Worm (Caenorhabditis elegans) whole organism, L4 larva: ENCODE data around the gene Y113G7B.11.

Source experiments
- T26A8.4 ChIP-seq: fragments of 200-800 bp; sonication (Bioruptor generic); IDR thresholded peaks from 2 replicates; pipeline ENCODE4 v1.3.6; 2022; ENCODE audit warnings: missing genetic modification characterization, missing compliant biosample characterization
- Y105C5A.15 ChIP-seq: fragments of 200-800 bp; sonication (Bioruptor generic); IDR thresholded peaks from 2 replicates; pipeline ENCODE4 v1.3.6; 2022; ENCODE audit warnings: missing genetic modification characterization, missing compliant biosample characterization
- Y75B8A.6 ChIP-seq: fragments of 200-800 bp; sonication (Bioruptor generic); IDR thresholded peaks from 2 replicates; pipeline ENCODE4 v1.3.6; 2022; ENCODE audit warnings: missing genetic modification reagents, missing genetic modification characterization, missing compliant biosample characterization
- aha-1 ChIP-seq: fragments of 150-350 bp; peaks from one replicate; lab custom pipeline; 2014; ENCODE audit warnings: missing biosample characterization, missing genetic modification characterization
- aly-2 ChIP-seq: sonication (generic microtip); optimal IDR thresholded peaks from 2 replicates; lab custom pipeline; 2018; ENCODE audit warnings: missing biosample characterization, missing genetic modification characterization
- ama-1 ChIP-seq: fragments of 150-350 bp; optimal IDR thresholded peaks from 2 replicates; lab custom pipeline; 2014; ENCODE audit warnings: inconsistent platforms, mixed read lengths
- attf-4 ChIP-seq: sonication (generic microtip); optimal IDR thresholded peaks from 3 replicates; lab custom pipeline; 2017; ENCODE audit warnings: missing biosample characterization, missing genetic modification characterization
- ceh-20 ChIP-seq: fragments of 200-800 bp; sonication (Bioruptor generic); IDR thresholded peaks from 2 replicates; pipeline ENCODE4 v1.3.6; 2022; ENCODE audit warnings: missing genetic modification reagents, missing genetic modification characterization, missing compliant biosample characterization
- ceh-62 ChIP-seq: sonication (generic microtip); optimal IDR thresholded peaks from 2 replicates; lab custom pipeline; 2017; ENCODE audit warnings: missing biosample characterization, missing genetic modification characterization
- ceh-82 ChIP-seq: sonication (generic microtip); optimal IDR thresholded peaks from 2 replicates; lab custom pipeline; 2017; ENCODE audit warnings: missing biosample characterization, missing genetic modification characterization
- ctbp-1 ChIP-seq: fragments of 200-800 bp; sonication (Bioruptor generic); IDR thresholded peaks from 2 replicates; pipeline ENCODE4 v1.3.6; 2022; ENCODE audit warnings: missing genetic modification reagents, missing genetic modification characterization, missing compliant biosample characterization
- daf-16 ChIP-seq, 3 experiments: sonication (generic microtip); optimal IDR thresholded peaks; 2 replicates each; lab custom pipeline; 2016 to 2017; ENCODE audit warnings: missing genetic modification characterization in 3 of 3, missing genetic modification reagents in 3 of 3, mild to moderate bottlenecking in 2 of 3, missing compliant biosample characterization in 2 of 3, missing biosample characterization in 1 of 3, moderate library complexity in 1 of 3
- dmd-9 ChIP-seq: fragments of 200-800 bp; sonication (Bioruptor generic); IDR thresholded peaks from 2 replicates; pipeline ENCODE4 v1.3.6; 2022; ENCODE audit warnings: missing genetic modification reagents, missing genetic modification characterization, missing compliant biosample characterization
- dpl-1 ChIP-seq: fragments of 150-350 bp; optimal IDR thresholded peaks from 2 replicates; lab custom pipeline; 2014; ENCODE audit warnings: missing biosample characterization, missing genetic modification reagents, missing genetic modification characterization
- dve-1 ChIP-seq: sonication (generic microtip); optimal IDR thresholded peaks from 2 replicates; lab custom pipeline; 2017; ENCODE audit warnings: antibody characterized with exemption, mild to moderate bottlenecking, missing genetic modification characterization, missing compliant biosample characterization; ENCODE audit not compliant: insufficient read depth
- hlh-11 ChIP-seq: fragments of 200-800 bp; sonication (Bioruptor generic); optimal IDR thresholded peaks from 2 replicates; lab custom pipeline; 2018; ENCODE audit warnings: mild to moderate bottlenecking, missing genetic modification characterization, missing compliant biosample characterization
- hlh-30 ChIP-seq: sonication (generic microtip); optimal IDR thresholded peaks from 2 replicates; lab custom pipeline; 2017; ENCODE audit warnings: antibody characterized with exemption, mild to moderate bottlenecking, missing genetic modification characterization, missing compliant biosample characterization; ENCODE audit not compliant: insufficient read depth
- hmg-1.1 ChIP-seq: fragments of 200-800 bp; sonication (Bioruptor generic); IDR thresholded peaks from 2 replicates; pipeline ENCODE4 v1.3.6; 2022; ENCODE audit warnings: missing genetic modification reagents, missing genetic modification characterization, missing compliant biosample characterization
- lim-7 ChIP-seq: fragments of 200-800 bp; sonication (Bioruptor generic); IDR thresholded peaks from 2 replicates; pipeline ENCODE4 v1.3.6; 2022; ENCODE audit warnings: missing genetic modification characterization, missing compliant biosample characterization
- lin-13 ChIP-seq: fragments of 150-350 bp; optimal IDR thresholded peaks from 2 replicates; lab custom pipeline; 2014; ENCODE audit warnings: missing biosample characterization, missing genetic modification reagents, missing genetic modification characterization
- lin-15B ChIP-seq: fragments of 150-350 bp; sonication (generic microtip); optimal IDR thresholded peaks from 3 replicates; lab custom pipeline; 2014; ENCODE audit warnings: missing biosample characterization, missing genetic modification characterization
- lir-3 ChIP-seq: sonication (generic microtip); optimal IDR thresholded peaks from 2 replicates; lab custom pipeline; 2016; ENCODE audit warnings: mild to moderate bottlenecking, missing genetic modification characterization, missing compliant biosample characterization
- lsy-2 ChIP-seq, 2 experiments: fragments of 150-350 bp in 1 of 2; sonication (generic microtip) in 1 of 2; optimal IDR thresholded peaks; 2 replicates each; lab custom pipeline; 2014 to 2017; ENCODE audit warnings: missing biosample characterization in 2 of 2, missing genetic modification characterization in 2 of 2
- mdl-1 ChIP-seq, 2 experiments: fragments of 150-350 bp in 1 of 2; sonication (generic microtip) in 1 of 2; optimal IDR thresholded peaks; 2 replicates each; lab custom pipeline; 2014 to 2017; ENCODE audit warnings: missing biosample characterization in 2 of 2, missing genetic modification characterization in 2 of 2
- mxl-3 ChIP-seq: fragments of 200-800 bp; sonication (Bioruptor generic); optimal IDR thresholded peaks from 2 replicates; lab custom pipeline; 2018; ENCODE audit warnings: mild to moderate bottlenecking, missing genetic modification characterization, missing compliant biosample characterization
- nhr-10 ChIP-seq: fragments of 150-350 bp; optimal IDR thresholded peaks from 2 replicates; lab custom pipeline; 2014; ENCODE audit warnings: missing biosample characterization, missing genetic modification characterization
- nhr-111 ChIP-seq: fragments of 200-800 bp; sonication (Bioruptor generic); optimal IDR thresholded peaks from 2 replicates; lab custom pipeline; 2018; ENCODE audit warnings: mild to moderate bottlenecking, missing genetic modification characterization, missing compliant biosample characterization
- nhr-28 ChIP-seq: fragments of 150-350 bp; optimal IDR thresholded peaks from 2 replicates; lab custom pipeline; 2014; ENCODE audit warnings: missing biosample characterization, missing genetic modification characterization
- nhr-48 ChIP-seq: sonication (generic microtip); optimal IDR thresholded peaks from 2 replicates; lab custom pipeline; 2016; ENCODE audit warnings: mild to moderate bottlenecking, missing genetic modification characterization, missing compliant biosample characterization
- pqm-1 ChIP-seq: sonication (generic microtip); optimal IDR thresholded peaks from 2 replicates; lab custom pipeline; 2017; ENCODE audit warnings: missing biosample characterization, missing genetic modification characterization
- spr-1 ChIP-seq: sonication (generic microtip); optimal IDR thresholded peaks from 2 replicates; lab custom pipeline; 2016; ENCODE audit warnings: mild to moderate bottlenecking, missing genetic modification characterization, missing compliant biosample characterization
- tag-97 ChIP-seq: fragments of 200-800 bp; sonication (Bioruptor generic); IDR thresholded peaks from 2 replicates; pipeline ENCODE4 v1.3.6; 2022; ENCODE audit warnings: missing genetic modification characterization, missing compliant biosample characterization
- tra-1 ChIP-seq: fragments of 200-800 bp; sonication (Bioruptor generic); IDR thresholded peaks from 2 replicates; pipeline ENCODE4 v1.3.6; 2022; ENCODE audit warnings: missing genetic modification reagents, missing genetic modification characterization, missing compliant biosample characterization
- vab-7 ChIP-seq: fragments of 200-800 bp; sonication (Bioruptor generic); IDR thresholded peaks from 2 replicates; pipeline ENCODE4 v1.3.6; 2022; ENCODE audit warnings: missing genetic modification reagents, missing genetic modification characterization, missing compliant biosample characterization
- zag-1 ChIP-seq: fragments of 150-350 bp; optimal IDR thresholded peaks from 2 replicates; lab custom pipeline; 2014; ENCODE audit warnings: missing biosample characterization, missing genetic modification characterization
- zip-11 ChIP-seq: fragments of 200-800 bp; sonication (Bioruptor generic); IDR thresholded peaks from 2 replicates; pipeline ENCODE4 v1.3.6; 2022; ENCODE audit warnings: missing genetic modification characterization, missing compliant biosample characterization
- ztf-7 ChIP-seq: fragments of 150-350 bp; optimal IDR thresholded peaks from 2 replicates; lab custom pipeline; 2014; ENCODE audit warnings: missing biosample characterization, missing genetic modification characterization

The Y113G7B.11 gene

ce11 chrV:20181575-20181974 lies 33.5 kb downstream of the Y113G7B.11 start:
- peak; percentile 98 for TF ChIP-seq tra-1 (GFP tag; lab: Robert Waterston, UW)
- TF ChIP-seq, all 104 proteins: peak for 1; not testable (repeated sequence) for 103

- TF ChIP-seq ztf-7 (tag; lab: Kevin White, UChicago) (no peak), lin-15B (no peak), nhr-48 (no peak), T26A8.4 (no peak), Y75B8A.6 (GFP tag; lab: Robert Waterston, UW) (no peak), zag-1 (tag; lab: Kevin White, UChicago) (no peak), lim-7 (no peak), mxl-3 (GFP tag; lab: Kevin White, UChicago) (no peak), spr-1 (no peak), lir-3 (tag; lab: Kevin White, UChicago) (no peak), lsy-2 (tag; optimal IDR thresholded peaks at IDR 0.05; lab: Kevin White, UChicago) (no peak)
- TF ChIP-seq, all 104 proteins: peak for 0
These were observed 43.2 kb downstream of the Y113G7B.11 start, which contains the start of gene srw-39 for ce11 chrV:20171941-20172340. Gene srw-39 (minus strand): TSS chrV:20172041.

ce11 chrV:20165808-20166207 lies 49.3 kb downstream of the Y113G7B.11 start:
- TF ChIP-seq Y105C5A.15 (GFP tag; lab: Robert Waterston, UW): no peak
- TF ChIP-seq vab-7 (GFP tag; lab: Robert Waterston, UW): no peak
- no peak for TF ChIP-seq aly-2 (tag; lab: Kevin White, UChicago)
- TF ChIP-seq hlh-30 (tag; lab: Kevin White, UChicago): no peak
- no peak for TF ChIP-seq hmg-1.1 (GFP tag; lab: Robert Waterston, UW)
- TF ChIP-seq ama-1 (lab: Kevin White, UChicago): no peak
- peak; percentile 57 for TF ChIP-seq aha-1 (tag; lab: Kevin White, UChicago)
- no peak for TF ChIP-seq zip-11 (GFP tag; lab: Robert Waterston, UW)
- no peak for TF ChIP-seq dpl-1
- TF ChIP-seq hlh-11 (tag; lab: Kevin White, UChicago): no peak
- TF ChIP-seq mdl-1 (tag; optimal IDR thresholded peaks at IDR 0.05; lab: Kevin White, UChicago): no peak
- peak; percentile 71 for TF ChIP-seq dve-1
- TF ChIP-seq tag-97 (GFP tag; lab: Robert Waterston, UW): no peak
- TF ChIP-seq nhr-111 (GFP tag; lab: Kevin White, UChicago): no peak
- no peak for TF ChIP-seq spr-1
- TF ChIP-seq lin-13 (GFP tag; lab: Kevin White, UChicago): no peak
- peak; percentile 16 for TF ChIP-seq pqm-1 (tag; lab: Kevin White, UChicago)
- no peak for TF ChIP-seq ceh-20 (GFP tag; lab: Robert Waterston, UW)
- no peak for TF ChIP-seq nhr-28 (tag; lab: Kevin White, UChicago)
- TF ChIP-seq ceh-62 (tag; lab: Kevin White, UChicago): no peak
- TF ChIP-seq attf-4: no peak
- TF ChIP-seq ceh-82 (tag; lab: Kevin White, UChicago): no peak
- TF ChIP-seq lin-15B: no peak
- no peak for TF ChIP-seq dmd-9 (GFP tag; lab: Robert Waterston, UW)
- no peak for TF ChIP-seq ctbp-1 (GFP tag; lab: Robert Waterston, UW)
- no peak for TF ChIP-seq daf-16 (GFP tag; optimal IDR thresholded peaks at IDR 0.05; lab: Kevin White, UChicago)
- TF ChIP-seq daf-16 (tag; optimal IDR thresholded peaks at IDR 0.05; lab: Kevin White, UChicago): peak; percentile 85
- no peak for TF ChIP-seq nhr-10
